Worm (Caenorhabditis elegans): ENCODE data around the gene C35B1.5.
A peak's percentile ranks its signal among the peaks of the same experiment; 100 is the strongest.
"Not testable (repeated sequence)": the region's sequence is repeated elsewhere in the genome, so short reads cannot be mapped to it uniquely, and the experiment has no call there.

Gene C35B1.5

ce11 chrIV:4084109-4084508 is at the start of gene C35B1.5:
Gene C35B1.5, minus strand, starts transcription at chrIV:4084209.
- TF ChIP-seq grh-1 (GFP tag; IDR thresholded peaks at IDR 0.05) (no peak), fos-1 (tag; optimal IDR thresholded peaks at IDR 0.05) (no peak), aha-1 (tag; optimal IDR thresholded peaks at IDR 0.05) (no peak), unc-62 (GFP tag; optimal IDR thresholded peaks at IDR 0.05) (no peak), ztf-11 (tag; optimal IDR thresholded peaks at IDR 0.05) (no peak), lin-14 (GFP tag; optimal IDR thresholded peaks at IDR 0.05) (no peak)

DNA sequence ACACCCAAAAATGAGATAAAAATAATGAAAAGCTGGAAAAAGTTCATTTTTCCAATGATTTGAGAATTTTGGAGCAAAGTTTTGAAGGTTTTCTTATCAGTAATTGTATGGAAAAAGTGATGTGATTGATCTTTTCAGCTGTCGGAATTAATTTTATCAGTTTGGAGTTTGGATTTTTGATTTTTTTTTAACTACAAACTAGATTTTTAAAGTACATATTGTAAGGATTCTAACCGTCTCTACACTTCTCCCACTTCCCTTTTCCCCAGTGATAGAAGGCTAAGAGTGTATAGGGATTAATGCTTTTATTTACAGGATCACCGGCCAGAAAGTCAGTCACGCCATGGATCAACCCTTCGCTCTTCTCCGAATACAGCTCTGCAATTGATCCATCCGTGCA is 41.6 kb upstream of the C35B1.5 start, which contains the start of gene F49F1.7:
Gene F49F1.7, minus strand, starts transcription at position 101 of the 400 bp plus-strand sequence.
- TF ChIP-seq xbp-1 (tag; optimal IDR thresholded peaks at IDR 0.05); rnt-1 (tag; optimal IDR thresholded peaks at IDR 0.05); efl-1 (optimal IDR thresholded peaks at IDR 0.05); efl-1 (GFP tag; optimal IDR thresholded peaks at IDR 0.05 in 1 of 2): not testable (repeated sequence)

DNA sequence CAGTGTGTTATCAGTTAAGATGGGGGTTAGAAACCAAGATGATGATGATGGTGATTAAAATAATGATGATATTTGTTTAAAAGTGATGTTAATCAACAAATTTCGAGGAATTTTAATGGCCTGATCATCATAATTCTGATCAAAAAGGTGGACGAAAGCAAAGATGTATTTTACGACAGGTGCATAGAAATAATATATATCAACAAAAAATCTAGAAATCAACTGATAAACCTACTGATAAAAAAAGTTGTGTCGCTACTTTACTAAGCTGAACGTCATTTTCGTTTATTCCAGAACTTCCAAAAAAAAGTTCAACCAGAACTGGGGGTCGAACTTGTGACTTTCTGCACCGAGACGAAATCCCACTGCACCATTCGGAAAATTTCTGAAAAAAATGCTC is 39.1 kb upstream of the C35B1.5 start, which contains the start of gene mul-1:
Gene mul-1, minus strand, starts transcription at position 84 of the 400 bp plus-strand sequence.
- peak; percentile 59 for TF ChIP-seq elt-2 (tag; optimal IDR thresholded peaks at IDR 0.05)
- TF ChIP-seq pqm-1 (tag; optimal IDR thresholded peaks at IDR 0.05) = no peak
- TF ChIP-seq efl-1 (optimal IDR thresholded peaks at IDR 0.05) = no peak
- peak in 1 of 2 experiments; percentile 37 for TF ChIP-seq efl-1 (GFP tag; optimal IDR thresholded peaks at IDR 0.05 in 1 of 2)
- no peak for TF ChIP-seq snpc-4 (tag; optimal IDR thresholded peaks at IDR 0.05)
- no peak for TF ChIP-seq zag-1 (tag; optimal IDR thresholded peaks at IDR 0.05)
- no peak for TF ChIP-seq nhr-12 (tag; optimal IDR thresholded peaks at IDR 0.05)
- TF ChIP-seq nhr-90 (tag; optimal IDR thresholded peaks at IDR 0.05; ENCODE audit: poor library complexity) = no peak
- no peak for TF ChIP-seq grh-1 (GFP tag; IDR thresholded peaks at IDR 0.05)
- no peak for TF ChIP-seq pag-3 (tag; optimal IDR thresholded peaks at IDR 0.05; ENCODE audit: borderline replicate concordance, insufficient read depth)
- no peak for TF ChIP-seq fkh-10 (GFP tag; optimal IDR thresholded peaks at IDR 0.05)

ce11 chrIV:4121055-4121454 is 37.0 kb upstream of the C35B1.5 start:
- no peak for TF ChIP-seq snu-23 (GFP tag; optimal IDR thresholded peaks at IDR 0.05)
- peak; percentile 79 for TF ChIP-seq elt-2 (tag; optimal IDR thresholded peaks at IDR 0.05)

- TF ChIP-seq elt-2 (tag; optimal IDR thresholded peaks at IDR 0.05) (peak; percentile 69), irx-1 (tag; optimal IDR thresholded peaks at IDR 0.05) (no peak)
These were observed 36.3 kb upstream of the C35B1.5 start, which contains the start of gene F49F1.5 for ce11 chrIV:4120263-4120662. Gene F49F1.5, minus strand, starts transcription at chrIV:4120415.

DNA sequence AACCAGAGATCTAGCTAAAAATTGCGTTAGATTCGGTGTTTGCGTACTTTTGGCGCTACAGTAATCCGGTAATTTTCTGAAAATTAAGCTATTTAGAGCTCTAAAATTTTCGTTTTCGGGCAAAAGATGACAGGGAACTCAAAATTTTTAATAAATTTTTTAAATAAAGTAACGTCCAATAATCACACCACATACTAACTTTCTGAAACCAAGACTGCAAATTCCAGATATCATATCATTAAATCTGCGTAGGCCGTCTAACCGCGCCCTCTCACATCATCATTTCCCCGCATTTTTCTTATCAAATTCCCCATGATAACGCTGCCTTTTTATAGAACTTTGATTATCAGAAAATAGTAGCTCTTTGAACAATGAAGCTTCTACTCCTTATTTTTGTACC is 33.4 kb upstream of the C35B1.5 start, which contains the start of gene drd-50:
Gene drd-50, plus strand, starts transcription at position 301 of the 400 bp plus-strand sequence.
- no peak for TF ChIP-seq zag-1 (tag; optimal IDR thresholded peaks at IDR 0.05)
- TF ChIP-seq elt-2 (tag; optimal IDR thresholded peaks at IDR 0.05) = peak; percentile 38

ce11 chrIV:4115634-4116033 is 31.6 kb upstream of the C35B1.5 start, which contains the start of the genes F49F1.4 and F49F1.2:
Gene F49F1.4, minus strand, starts transcription at chrIV:4115734.
Gene F49F1.2, plus strand, starts transcription at chrIV:4115943.
- no peak for TF ChIP-seq lin-15B (tag; optimal IDR thresholded peaks at IDR 0.05)
- TF ChIP-seq dpl-1 (GFP tag; optimal IDR thresholded peaks at IDR 0.05) = no peak
- no peak for TF ChIP-seq F16B12.6 (tag; optimal IDR thresholded peaks at IDR 0.05)
- no peak for TF ChIP-seq sptf-1 (tag; optimal IDR thresholded peaks at IDR 0.05)
- no peak for TF ChIP-seq ceh-88 (GFP tag; IDR thresholded peaks at IDR 0.05)
- TF ChIP-seq unc-98 (GFP tag; IDR thresholded peaks at IDR 0.05) = no peak

DNA sequence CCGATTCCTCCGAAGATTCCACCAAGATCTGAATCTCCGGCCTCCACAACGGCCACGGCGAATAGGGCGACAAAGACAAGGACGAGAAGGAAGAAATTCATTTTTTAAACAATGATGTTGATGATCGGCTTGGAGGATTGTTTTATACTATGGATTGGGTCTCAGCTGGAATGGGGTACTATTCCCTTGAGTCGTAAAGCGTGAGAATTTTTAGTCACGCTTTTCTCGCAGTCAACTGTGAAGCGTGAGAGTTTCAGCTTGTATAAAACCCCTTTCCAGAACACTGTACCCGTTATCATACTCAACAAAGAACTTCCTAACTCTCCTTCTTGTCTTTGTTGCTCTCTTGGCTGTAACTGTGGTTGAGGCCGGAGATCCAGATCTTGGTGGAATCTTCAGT is 30.5 kb upstream of the C35B1.5 start, which contains the start of gene F49F1.15:
Gene F49F1.15, minus strand, starts transcription at position 101 of the 400 bp plus-strand sequence.
- no peak for TF ChIP-seq ceh-88 (GFP tag; IDR thresholded peaks at IDR 0.05)
- no peak for TF ChIP-seq ces-1 (GFP tag; optimal IDR thresholded peaks at IDR 0.05)
- TF ChIP-seq fkh-10 (GFP tag; optimal IDR thresholded peaks at IDR 0.05) = no peak
- no peak for TF ChIP-seq lin-35 (GFP tag; optimal IDR thresholded peaks at IDR 0.05)
- no peak for TF ChIP-seq nhr-11 (tag; optimal IDR thresholded peaks at IDR 0.05)
- no peak for TF ChIP-seq efl-1 (optimal IDR thresholded peaks at IDR 0.05)
- TF ChIP-seq efl-1 (GFP tag; optimal IDR thresholded peaks at IDR 0.05 in 1 of 2) = no peak

Data from whole organism, L1 larva.